Worm (Caenorhabditis elegans) whole organism, mixed stage, embryonic: Measurements from ENCODE around the gene nhr-255.

Experiments
- bed-3 ChIP-seq: fragments of 200-800 bp; sonication (Bioruptor generic); optimal IDR thresholded peaks from 3 replicates; lab custom pipeline; 2018; ENCODE audit warnings: mild to moderate bottlenecking, missing genetic modification characterization, moderate library complexity, missing compliant biosample characterization
- sem-2 ChIP-seq: fragments of 200-800 bp; sonication (Bioruptor generic); optimal IDR thresholded peaks from 2 replicates; lab custom pipeline; 2018; ENCODE audit warnings: mild to moderate bottlenecking, missing genetic modification characterization, missing compliant biosample characterization
- unc-62 ChIP-seq: fragments of 150-350 bp; optimal IDR thresholded peaks from 2 replicates; lab custom pipeline; 2014; ENCODE audit warnings: missing biosample characterization, missing genetic modification reagents, missing genetic modification characterization
- ztf-11 ChIP-seq: fragments of 150-350 bp; optimal IDR thresholded peaks from 2 replicates; lab custom pipeline; 2014; ENCODE audit warnings: missing biosample characterization, missing genetic modification characterization

Gene nhr-255

DNA sequence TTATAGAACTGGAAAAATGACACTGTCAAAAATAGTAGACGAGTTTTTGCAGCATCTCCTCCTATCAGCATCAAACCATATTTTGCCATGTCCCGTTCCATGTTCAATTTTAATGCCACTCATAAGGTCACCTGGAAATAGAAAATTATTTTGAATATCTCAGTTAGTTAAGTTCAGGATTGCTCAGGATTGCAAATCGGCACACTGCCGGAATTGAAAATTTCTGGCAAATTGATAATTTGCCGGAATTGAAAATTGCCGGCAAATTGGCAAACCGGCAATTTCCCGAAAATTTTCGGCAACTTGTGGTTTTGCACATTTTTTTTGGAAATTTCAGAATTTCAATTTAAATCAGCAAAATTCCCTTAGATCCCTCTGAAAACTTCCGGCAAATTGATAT, 44.3 kb downstream of the nhr-255 start, which contains the start of gene Y7A5A.5:
Gene Y7A5A.5, minus strand, starts transcription at position 101 of the 400 bp plus-strand sequence.
- TF ChIP-seq sem-2 (GFP tag; lab: Kevin White, UChicago): no peak
- TF ChIP-seq bed-3 (GFP tag; lab: Kevin White, UChicago): no peak
- no peak for TF ChIP-seq unc-62 (GFP tag; lab: Kevin White, UChicago)
- no peak for TF ChIP-seq ztf-11 (tag; lab: Kevin White, UChicago)
